Worm (Caenorhabditis elegans): ENCODE measurements around the gene swsn-7.

Gene swsn-7

DNA sequence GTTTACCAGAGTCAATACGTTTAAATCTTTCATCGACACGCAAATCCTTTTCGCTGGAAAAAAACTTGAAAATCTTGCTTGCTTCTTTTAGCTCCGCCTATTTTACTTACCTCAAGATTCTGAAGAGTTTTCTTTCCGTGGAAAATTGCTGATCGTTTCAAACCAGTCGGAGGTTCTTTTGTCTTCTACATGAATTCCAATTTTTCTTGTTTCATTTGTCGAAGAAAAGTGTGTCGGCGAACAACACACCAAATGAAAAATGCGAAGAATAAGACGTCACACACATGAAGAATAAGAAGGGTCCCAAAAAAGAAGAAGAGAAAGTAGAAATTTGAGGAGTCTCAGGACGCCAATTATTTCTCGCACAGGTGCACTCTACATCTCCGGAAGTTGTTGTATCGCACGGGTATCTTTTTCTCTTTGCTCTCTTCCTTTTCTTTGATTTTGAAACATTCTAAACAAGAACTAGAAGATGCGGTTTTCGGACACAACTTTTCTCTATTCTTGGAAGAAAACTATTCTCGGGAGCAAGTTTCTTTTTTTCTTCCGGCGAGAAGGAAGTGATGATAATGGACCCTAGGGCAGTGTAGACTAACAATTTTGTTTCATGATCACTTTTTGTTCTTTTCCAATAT is 53.3 kb downstream of the swsn-7 start:
- no peak for TF ChIP-seq nhr-11 (tag; optimal IDR thresholded peaks at IDR 0.05)
- no peak for TF ChIP-seq lin-11 (tag; optimal IDR thresholded peaks at IDR 0.05)
- peak; percentile 7 for TF ChIP-seq unc-55 (GFP tag; optimal IDR thresholded peaks at IDR 0.05)
